Worm (Caenorhabditis elegans) whole organism, L3 larva: ENCODE data around the gene Y54G2A.72.
A peak's percentile ranks its signal among the peaks of the same experiment; 100 is the strongest.

Experiments used
- R02D3.7 ChIP-seq: fragments of 150-350 bp; optimal IDR thresholded peaks from 2 replicates; lab custom pipeline; 2014; ENCODE audit warnings: missing biosample characterization, missing genetic modification characterization
- ZK546.5 ChIP-seq: sonication (generic microtip); optimal IDR thresholded peaks from 2 replicates; lab custom pipeline; 2017; ENCODE audit warnings: missing biosample characterization, missing genetic modification characterization
- aly-2 ChIP-seq: fragments of 150-350 bp; optimal IDR thresholded peaks from 2 replicates; lab custom pipeline; 2014; ENCODE audit warnings: missing biosample characterization, missing genetic modification characterization
- ceh-16 ChIP-seq: sonication (generic microtip); optimal IDR thresholded peaks from 2 replicates; lab custom pipeline; 2017; ENCODE audit warnings: missing biosample characterization, missing genetic modification characterization
- ceh-82 ChIP-seq: fragments of 150-350 bp; optimal IDR thresholded peaks from 2 replicates; lab custom pipeline; 2014; ENCODE audit warnings: missing biosample characterization, missing genetic modification characterization
- daf-12 ChIP-seq: fragments of 150-350 bp; optimal IDR thresholded peaks from 2 replicates; lab custom pipeline; 2014; ENCODE audit warnings: missing biosample characterization, missing genetic modification reagents, missing genetic modification characterization
- egl-27 ChIP-seq: sonication (generic microtip); optimal IDR thresholded peaks from 4 replicates; lab custom pipeline; 2017; ENCODE audit warnings: missing biosample characterization, missing genetic modification reagents, missing genetic modification characterization
- elt-2 ChIP-seq: sonication (generic microtip); optimal IDR thresholded peaks from 2 replicates; lab custom pipeline; 2016; ENCODE audit warnings: missing genetic modification reagents, mild to moderate bottlenecking, missing genetic modification characterization, missing compliant biosample characterization
- elt-3 ChIP-seq, 3 experiments: fragments of 150-350 bp in 1 of 3; sonication (generic microtip) in 2 of 3; optimal IDR thresholded peaks; 2 replicates in 2 of 3; 4 replicates in 1 of 3; lab custom pipeline; 2014 to 2017; ENCODE audit warnings: missing biosample characterization in 3 of 3, missing genetic modification characterization in 3 of 3
- fkh-10 ChIP-seq: sonication (generic microtip); optimal IDR thresholded peaks from 2 replicates; lab custom pipeline; 2017; ENCODE audit warnings: missing biosample characterization, missing genetic modification reagents, missing genetic modification characterization
- fkh-2 ChIP-seq: fragments of 150-350 bp; optimal IDR thresholded peaks from 2 replicates; lab custom pipeline; 2014; ENCODE audit warnings: missing biosample characterization, missing genetic modification reagents, missing genetic modification characterization
- fos-1 ChIP-seq: fragments of 150-350 bp; optimal IDR thresholded peaks from 2 replicates; lab custom pipeline; 2014; ENCODE audit warnings: missing biosample characterization, missing genetic modification characterization
- jun-1 ChIP-seq: fragments of 150-350 bp; optimal IDR thresholded peaks from 2 replicates; lab custom pipeline; 2014; ENCODE audit warnings: missing biosample characterization, missing genetic modification reagents, missing genetic modification characterization
- lin-15B ChIP-seq: fragments of 150-350 bp; optimal IDR thresholded peaks from 2 replicates; lab custom pipeline; 2014; ENCODE audit warnings: missing biosample characterization, missing genetic modification characterization
- lin-39 ChIP-seq: fragments of 150-350 bp; optimal IDR thresholded peaks from 2 replicates; lab custom pipeline; 2018; ENCODE audit warnings: missing biosample characterization, missing genetic modification reagents, missing genetic modification characterization
- lsy-12 ChIP-seq: sonication (generic microtip); optimal IDR thresholded peaks from 2 replicates; lab custom pipeline; 2016; ENCODE audit warnings: mild to moderate bottlenecking, missing genetic modification characterization, missing compliant biosample characterization
- mdl-1 ChIP-seq: fragments of 150-350 bp; optimal IDR thresholded peaks from 2 replicates; lab custom pipeline; 2014; ENCODE audit warnings: missing biosample characterization, missing genetic modification characterization
- mml-1 ChIP-seq: fragments of 150-350 bp; sonication (generic microtip); optimal IDR thresholded peaks from 3 replicates; lab custom pipeline; 2014; ENCODE audit warnings: missing biosample characterization, missing genetic modification characterization
- nfya-1 ChIP-seq: sonication (generic microtip); optimal IDR thresholded peaks from 2 replicates; lab custom pipeline; 2017; ENCODE audit warnings: missing genetic modification characterization, mild to moderate bottlenecking, missing compliant biosample characterization, antibody characterized with exemption, moderate library complexity; ENCODE audit not compliant: insufficient read depth
- nhr-11 ChIP-seq: fragments of 150-350 bp; optimal IDR thresholded peaks from 2 replicates; lab custom pipeline; 2014; ENCODE audit warnings: missing biosample characterization, missing genetic modification characterization
- nhr-23 ChIP-seq: fragments of 150-350 bp; optimal IDR thresholded peaks from 2 replicates; lab custom pipeline; 2014; ENCODE audit warnings: missing biosample characterization, missing genetic modification reagents, missing genetic modification characterization
- nhr-67 ChIP-seq: fragments of 150-350 bp; optimal IDR thresholded peaks from 2 replicates; lab custom pipeline; 2014; ENCODE audit warnings: missing biosample characterization, missing genetic modification characterization
- nhr-77 ChIP-seq: fragments of 150-350 bp; optimal IDR thresholded peaks from 2 replicates; lab custom pipeline; 2014; ENCODE audit warnings: missing biosample characterization, missing genetic modification characterization
- pha-4 ChIP-seq: fragments of 150-350 bp; optimal IDR thresholded peaks from 2 replicates; lab custom pipeline; 2014; ENCODE audit warnings: missing biosample characterization, missing genetic modification reagents, missing genetic modification characterization
- pqm-1 ChIP-seq: fragments of 150-350 bp; optimal IDR thresholded peaks from 2 replicates; lab custom pipeline; 2017; ENCODE audit warnings: missing biosample characterization, missing genetic modification characterization, inconsistent platforms
- sea-2 ChIP-seq: fragments of 150-350 bp; sonication (generic microtip); optimal IDR thresholded peaks from 4 replicates; lab custom pipeline; 2014; ENCODE audit warnings: missing biosample characterization, missing genetic modification reagents, missing genetic modification characterization
- skn-1 ChIP-seq: fragments of 150-350 bp; optimal IDR thresholded peaks from 2 replicates; lab custom pipeline; 2014; ENCODE audit warnings: missing biosample characterization, missing genetic modification characterization
- snpc-4 ChIP-seq: fragments of 150-350 bp; optimal IDR thresholded peaks from 2 replicates; lab custom pipeline; 2014; ENCODE audit warnings: missing biosample characterization, missing genetic modification characterization
- tbx-2 ChIP-seq: sonication (generic microtip); optimal IDR thresholded peaks from 2 replicates; lab custom pipeline; 2016; ENCODE audit warnings: mild to moderate bottlenecking, missing genetic modification characterization, missing compliant biosample characterization
- unc-39 ChIP-seq: sonication (generic microtip); optimal IDR thresholded peaks from 4 replicates; lab custom pipeline; 2017; ENCODE audit warnings: missing biosample characterization, missing genetic modification characterization
- unc-62 ChIP-seq: fragments of 150-350 bp; sonication (generic microtip); optimal IDR thresholded peaks from 4 replicates; lab custom pipeline; 2014; ENCODE audit warnings: missing biosample characterization, missing genetic modification reagents, missing genetic modification characterization
- zag-1 ChIP-seq: fragments of 150-350 bp; optimal IDR thresholded peaks from 2 replicates; lab custom pipeline; 2014; ENCODE audit warnings: missing biosample characterization, missing genetic modification characterization
- ztf-4 ChIP-seq: fragments of 150-350 bp; optimal IDR thresholded peaks from 2 replicates; lab custom pipeline; 2014; ENCODE audit warnings: missing biosample characterization, missing genetic modification characterization

Gene Y54G2A.72

DNA sequence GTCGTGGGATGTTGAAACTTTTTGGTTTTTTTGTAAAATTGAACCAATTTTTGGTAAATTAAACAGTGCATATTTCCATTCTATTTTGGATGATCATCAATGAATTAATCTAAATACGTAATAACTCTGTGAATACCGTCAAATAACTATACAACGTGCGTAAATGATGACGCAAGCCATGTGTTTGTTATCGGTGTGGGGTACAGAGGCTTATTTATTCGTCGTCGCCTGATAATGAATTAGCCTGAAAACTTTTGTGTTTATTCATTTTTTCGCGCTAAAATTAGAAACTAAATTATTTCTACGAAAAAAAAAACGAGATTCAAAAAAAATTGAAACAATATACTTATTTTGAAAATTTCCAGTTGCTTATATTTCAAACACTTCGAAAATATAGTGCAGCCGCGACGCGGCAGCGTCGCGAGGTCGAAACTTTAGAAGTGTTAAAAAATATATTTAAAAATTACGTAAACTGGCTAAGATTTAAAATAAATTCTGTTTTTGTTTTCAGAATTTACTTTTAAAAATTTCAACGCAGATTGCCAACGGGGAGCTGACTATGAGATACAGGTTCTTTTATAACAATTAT is 29.0 kb upstream of the Y54G2A.72 start:
- TF ChIP-seq fkh-2 (no peak), elt-2 (tag; lab: Kevin White, UChicago) (peak; percentile 40), pqm-1 (peak; percentile 29), nhr-11 (tag; lab: Kevin White, UChicago) (no peak)
- TF ChIP-seq, all 47 proteins: peak for 2

DNA sequence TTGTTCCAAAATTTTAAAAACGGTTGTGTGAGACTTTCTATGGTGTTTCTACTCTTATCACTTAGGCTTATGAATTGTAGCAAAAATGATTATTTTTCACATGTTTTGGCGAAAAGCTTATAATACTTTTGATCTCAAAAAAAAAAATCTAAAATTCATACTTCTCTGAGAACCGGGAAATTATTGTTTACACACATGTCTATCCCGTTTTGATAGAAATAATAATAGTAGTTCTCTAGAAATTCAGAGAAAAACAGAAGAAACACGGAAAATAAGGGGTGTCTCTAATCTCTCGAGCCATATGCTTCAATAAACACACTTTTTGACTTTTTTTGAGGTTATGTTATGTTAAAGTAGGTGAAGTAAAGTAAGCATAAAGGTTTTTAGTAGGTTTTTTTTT is 27.3 kb upstream of the Y54G2A.72 start:
- TF ChIP-seq aly-2 (tag; lab: Kevin White, UChicago) (no peak), elt-3 (tag; optimal IDR thresholded peaks at IDR 0.05; lab: Kevin White, UChicago) (no peak), pqm-1 (no peak), nhr-77 (tag; lab: Kevin White, UChicago) (no peak), unc-62 (no peak), lin-39 (tag; lab: Kevin White, UChicago) (no peak), snpc-4 (no peak), tbx-2 (tag; lab: Kevin White, UChicago) (no peak), ceh-16 (tag; lab: Kevin White, UChicago) (no peak), sea-2 (GFP tag; lab: Kevin White, UChicago) (no peak), nfya-1 (tag; lab: Kevin White, UChicago) (no peak), mml-1 (tag; lab: Kevin White, UChicago) (no peak), fkh-10 (no peak), pha-4 (no peak), nhr-23 (tag; lab: Kevin White, UChicago) (no peak), R02D3.7 (tag; lab: Kevin White, UChicago) (no peak), ceh-82 (tag; lab: Kevin White, UChicago) (no peak)

DNA sequence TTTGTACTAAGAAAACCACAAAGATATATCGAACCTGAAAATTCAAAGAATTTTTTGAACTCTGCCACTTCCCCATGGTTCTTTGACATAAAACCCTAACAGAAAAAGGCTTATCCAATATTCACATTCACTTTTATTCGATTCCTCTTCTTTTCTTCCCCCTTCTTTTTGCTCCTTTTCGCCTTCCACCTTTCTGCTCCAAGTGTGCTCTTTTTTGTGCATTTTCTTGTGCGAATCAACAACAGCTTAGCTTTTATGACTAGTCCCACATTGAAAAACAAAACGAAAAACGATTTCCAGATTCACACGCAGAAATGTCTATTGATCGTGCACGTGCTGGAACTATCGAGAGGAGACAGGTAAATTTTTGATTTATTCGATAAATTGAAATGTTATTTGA is 26.4 kb upstream of the Y54G2A.72 start, which contains the start of gene Y54G2A.41:
Gene Y54G2A.41, plus strand, starts transcription at position 301 of the 400 bp plus-strand sequence.
- no peak for TF ChIP-seq ztf-4 (tag; lab: Kevin White, UChicago)

DNA sequence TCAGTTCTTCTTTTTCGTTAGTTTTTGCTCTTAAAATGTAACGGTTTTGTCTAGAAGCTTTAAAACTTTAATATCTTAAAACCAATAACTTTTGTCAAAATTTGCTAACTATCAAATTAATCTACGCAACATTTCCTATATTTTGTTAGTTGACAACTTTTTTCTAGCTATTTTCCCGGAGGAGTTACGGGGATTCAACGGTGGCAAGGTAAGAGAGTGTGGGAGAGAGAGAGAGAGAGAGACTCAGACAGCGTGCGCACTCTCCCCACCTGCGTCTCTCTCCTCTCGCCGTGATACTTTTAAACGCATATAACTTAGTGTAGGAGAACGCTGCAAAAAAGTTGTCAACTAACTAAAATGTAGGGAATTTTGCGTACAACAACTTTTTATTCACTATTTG is 24.4 kb upstream of the Y54G2A.72 start:
- TF ChIP-seq nhr-11 (tag; lab: Kevin White, UChicago): no peak
- TF ChIP-seq elt-2 (tag; lab: Kevin White, UChicago): no peak
- no peak for TF ChIP-seq lin-15B
- no peak for TF ChIP-seq lsy-12 (tag; lab: Kevin White, UChicago)
- no peak for TF ChIP-seq mml-1 (tag; lab: Kevin White, UChicago)
- TF ChIP-seq zag-1 (tag; lab: Kevin White, UChicago): no peak
- no peak for TF ChIP-seq egl-27 (tag; lab: Kevin White, UChicago)
- no peak for TF ChIP-seq ztf-4 (tag; lab: Kevin White, UChicago)
- TF ChIP-seq R02D3.7 (tag; lab: Kevin White, UChicago): no peak
- TF ChIP-seq unc-39: no peak

DNA sequence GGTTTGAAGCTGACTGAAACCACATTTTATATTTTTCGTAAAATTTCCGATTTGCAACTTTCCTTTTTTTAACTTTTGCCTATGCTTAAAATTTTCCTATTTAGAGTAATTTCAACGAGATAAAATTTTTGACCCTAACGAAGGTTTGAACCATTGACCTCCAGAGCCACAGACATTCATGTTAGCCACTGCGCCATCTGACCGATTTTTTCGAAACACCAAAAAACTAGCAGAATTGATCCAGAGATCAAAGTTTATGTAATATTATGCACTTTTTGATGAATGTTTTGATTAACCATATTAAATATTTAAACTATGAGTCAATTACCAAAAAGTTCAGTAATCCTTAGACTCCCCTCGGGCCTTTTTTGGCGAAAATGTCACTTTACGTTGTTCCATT is 19.9 kb upstream of the Y54G2A.72 start:
- TF ChIP-seq aly-2 (tag; lab: Kevin White, UChicago) (no peak), ceh-82 (tag; lab: Kevin White, UChicago) (no peak), egl-27 (tag; lab: Kevin White, UChicago) (no peak), ztf-4 (tag; lab: Kevin White, UChicago) (no peak), nhr-67 (tag; lab: Kevin White, UChicago) (no peak), daf-12 (tag; lab: Kevin White, UChicago) (no peak), skn-1 (tag; lab: Kevin White, UChicago) (no peak)

DNA sequence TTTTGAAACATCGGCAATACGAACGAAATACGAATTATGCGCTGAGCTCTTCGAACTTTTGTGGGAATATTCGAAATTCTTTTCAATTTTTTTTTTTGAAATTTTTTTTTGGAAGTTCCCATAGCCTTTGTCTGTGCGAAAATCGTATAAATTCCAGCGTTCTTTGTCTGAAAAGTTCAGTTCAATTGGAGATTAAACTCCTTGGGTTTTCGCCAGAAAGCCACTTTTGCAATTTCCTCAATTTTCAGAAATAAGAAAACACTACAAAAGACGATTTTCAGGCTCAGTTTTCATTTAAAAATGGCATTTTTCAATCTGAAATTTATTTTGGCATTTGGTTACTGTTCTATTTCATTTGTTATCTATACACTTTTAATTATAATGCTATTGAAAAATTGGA is 18.8 kb upstream of the Y54G2A.72 start, which contains the start of gene Y54G2A.38:
Gene Y54G2A.38, plus strand, starts transcription at position 301 of the 400 bp plus-strand sequence.
- TF ChIP-seq jun-1 (tag; lab: Kevin White, UChicago) (no peak), fos-1 (tag; lab: Kevin White, UChicago) (no peak), sea-2 (GFP tag; lab: Kevin White, UChicago) (no peak), ceh-16 (tag; lab: Kevin White, UChicago) (no peak), ZK546.5 (tag; lab: Kevin White, UChicago) (no peak), mdl-1 (tag; lab: Kevin White, UChicago) (no peak), lin-39 (tag; lab: Kevin White, UChicago) (no peak), snpc-4 (no peak), pqm-1 (no peak), R02D3.7 (tag; lab: Kevin White, UChicago) (no peak), nhr-77 (tag; lab: Kevin White, UChicago) (no peak), aly-2 (tag; lab: Kevin White, UChicago) (no peak)
